Worm (Caenorhabditis elegans) whole organism, L3 larva: ENCODE data around the gene srsx-22.

Experiments used
- R02D3.7 ChIP-seq: fragments of 150-350 bp; optimal IDR thresholded peaks from 2 replicates; lab custom pipeline; 2014; ENCODE audit warnings: missing biosample characterization, missing genetic modification characterization
- ceh-16 ChIP-seq: sonication (generic microtip); optimal IDR thresholded peaks from 2 replicates; lab custom pipeline; 2017; ENCODE audit warnings: missing biosample characterization, missing genetic modification characterization
- elt-2 ChIP-seq: sonication (generic microtip); optimal IDR thresholded peaks from 2 replicates; lab custom pipeline; 2016; ENCODE audit warnings: missing genetic modification reagents, mild to moderate bottlenecking, missing genetic modification characterization, missing compliant biosample characterization
- fkh-2 ChIP-seq: fragments of 150-350 bp; optimal IDR thresholded peaks from 2 replicates; lab custom pipeline; 2014; ENCODE audit warnings: missing biosample characterization, missing genetic modification reagents, missing genetic modification characterization
- lin-39 ChIP-seq: fragments of 150-350 bp; optimal IDR thresholded peaks from 2 replicates; lab custom pipeline; 2018; ENCODE audit warnings: missing biosample characterization, missing genetic modification reagents, missing genetic modification characterization
- nhr-43 ChIP-seq: sonication (generic microtip); optimal IDR thresholded peaks from 2 replicates; lab custom pipeline; 2016; ENCODE audit warnings: mild to moderate bottlenecking, missing genetic modification characterization, missing compliant biosample characterization; ENCODE audit not compliant: poor library complexity, severe bottlenecking
- nhr-76 ChIP-seq: fragments of 150-350 bp; sonication (generic microtip); optimal IDR thresholded peaks from 5 replicates; lab custom pipeline; 2014; ENCODE audit warnings: missing biosample characterization, missing genetic modification characterization
- pha-4 ChIP-seq: fragments of 150-350 bp; optimal IDR thresholded peaks from 2 replicates; lab custom pipeline; 2014; ENCODE audit warnings: missing biosample characterization, missing genetic modification reagents, missing genetic modification characterization
- sea-2 ChIP-seq: fragments of 150-350 bp; sonication (generic microtip); optimal IDR thresholded peaks from 4 replicates; lab custom pipeline; 2014; ENCODE audit warnings: missing biosample characterization, missing genetic modification reagents, missing genetic modification characterization
- unc-62 ChIP-seq: fragments of 150-350 bp; sonication (generic microtip); optimal IDR thresholded peaks from 4 replicates; lab custom pipeline; 2014; ENCODE audit warnings: missing biosample characterization, missing genetic modification reagents, missing genetic modification characterization
- ztf-11 ChIP-seq: fragments of 150-350 bp; optimal IDR thresholded peaks from 2 replicates; lab custom pipeline; 2014; ENCODE audit warnings: missing biosample characterization, missing genetic modification characterization
- ztf-4 ChIP-seq: fragments of 150-350 bp; optimal IDR thresholded peaks from 2 replicates; lab custom pipeline; 2014; ENCODE audit warnings: missing biosample characterization, missing genetic modification characterization

DNA sequence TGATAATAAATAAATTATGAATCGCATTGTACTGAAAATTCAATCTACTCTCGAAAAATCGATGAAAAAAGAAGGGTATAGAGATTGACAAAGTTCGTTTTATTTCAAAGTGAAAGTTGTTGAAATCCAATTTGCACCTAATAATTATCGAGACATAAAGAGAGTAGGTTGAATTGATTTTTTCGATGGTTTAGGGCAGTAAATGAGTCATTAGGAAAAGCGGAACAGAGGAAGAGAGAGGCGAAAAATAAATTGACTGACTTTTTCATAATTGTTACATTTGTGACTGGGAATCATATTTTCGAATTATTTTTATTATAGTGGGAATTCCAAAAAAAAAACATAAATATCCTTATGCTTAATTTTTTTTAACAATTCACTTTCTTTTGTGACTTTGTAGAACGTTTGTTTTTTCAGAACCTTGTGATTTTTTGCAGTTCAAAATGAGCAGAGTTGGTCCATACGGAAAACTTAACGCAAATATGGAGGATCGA lies 42.9 kb downstream of the srsx-22 start, which contains the start of the genes pho-6 and F52E1.3:
- TF ChIP-seq nhr-43 (tag; lab: Kevin White, UChicago) (no peak), elt-2 (tag; lab: Kevin White, UChicago) (no peak), pha-4 (tag; lab: Kevin White, UChicago) (no peak), nhr-76 (tag; lab: Kevin White, UChicago) (no peak), ceh-16 (tag; lab: Kevin White, UChicago) (no peak), lin-39 (no peak), unc-62 (no peak), ztf-4 (no peak), ztf-11 (tag; lab: Kevin White, UChicago) (no peak), fkh-2 (tag; lab: Kevin White, UChicago) (no peak), sea-2 (no peak), R02D3.7 (tag; lab: Kevin White, UChicago) (no peak)
